Worm (Caenorhabditis elegans): ENCODE data around the gene snf-5.

ce11 chrII:12888471-12888870, 22.9 kb upstream of the snf-5 start, which contains the start of gene F35C5.3:
- TF ChIP-seq med-1 (GFP tag; optimal IDR thresholded peaks at IDR 0.05; ENCODE audit: insufficient read depth) (no peak), T22C8.4 (GFP tag; IDR thresholded peaks at IDR 0.05) (no peak), ztf-23 (GFP tag; IDR thresholded peaks at IDR 0.05) (no peak), tab-1 (GFP tag; IDR thresholded peaks at IDR 0.05) (no peak), flt-1 (GFP tag; IDR thresholded peaks at IDR 0.05) (no peak), cog-1 (tag; optimal IDR thresholded peaks at IDR 0.05) (no peak), ztf-29 (GFP tag; IDR thresholded peaks at IDR 0.05) (no peak), ref-1 (GFP tag; conservative IDR thresholded peaks at IDR 0.05) (no peak), klf-2 (GFP tag; conservative IDR thresholded peaks at IDR 0.05) (no peak)

All from whole organism, midembryonic.